Worm (Caenorhabditis elegans): ENCODE data around the gene K02C4.2.

The K02C4.2 gene

DNA sequence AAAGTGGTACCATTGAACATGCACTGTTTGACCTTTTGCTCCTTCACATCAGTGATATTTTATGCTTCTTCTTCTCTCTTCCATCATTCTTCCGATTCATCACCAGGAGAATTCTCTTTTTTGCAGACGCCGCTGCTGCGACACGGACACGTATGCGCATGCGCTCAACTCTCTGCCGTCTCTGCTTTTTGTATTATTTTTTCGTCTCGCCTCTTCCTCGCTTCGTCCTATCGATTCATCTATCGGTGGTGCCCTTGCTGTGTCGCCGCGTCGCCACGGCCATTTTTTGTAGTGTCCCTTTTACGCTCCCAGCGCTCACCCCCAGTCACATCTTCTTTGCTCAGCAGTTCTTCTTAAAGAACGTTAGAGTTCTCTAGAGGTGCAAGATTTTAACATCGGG is 50.6 kb downstream of the K02C4.2 start (continued):
- no peak for TF ChIP-seq cebp-1 (GFP tag; IDR thresholded peaks at IDR 0.05)
- peak; percentile 57 for TF ChIP-seq cebp-1 (tag; optimal IDR thresholded peaks at IDR 0.05)
- no peak for TF ChIP-seq ceh-91 (GFP tag; IDR thresholded peaks at IDR 0.05)
- TF ChIP-seq chd-7 (tag; optimal IDR thresholded peaks at IDR 0.05): no peak
- 0 out of 2 replicates have a peak, but pooled peaks have one; percentile 13 for TF ChIP-seq nfyb-1 (GFP tag; IDR thresholded peaks at IDR 0.05)
- peak; percentile 83 for TF ChIP-seq zfh-2 (GFP tag; conservative IDR thresholded peaks at IDR 0.05)
- TF ChIP-seq K12H6.12 (tag; optimal IDR thresholded peaks at IDR 0.05): peak; percentile 27
- no peak for TF ChIP-seq F57C9.4 (tag; optimal IDR thresholded peaks at IDR 0.05)
- TF ChIP-seq ztf-22 (GFP tag; optimal IDR thresholded peaks at IDR 0.05): no peak
- TF ChIP-seq B0019.2 (GFP tag; conservative IDR thresholded peaks at IDR 0.05): no peak
- no peak for TF ChIP-seq B0261.1 (tag; optimal IDR thresholded peaks at IDR 0.05)
- peak; percentile 24 for TF ChIP-seq tbp1 (GFP tag; optimal IDR thresholded peaks at IDR 0.05)
- TF ChIP-seq snpc-1.3 (tag; optimal IDR thresholded peaks at IDR 0.05; ENCODE audit: insufficient read depth): no peak
- peak; percentile 61; the same call in 1 of the 2 replicates for TF ChIP-seq hmg-1.2 (GFP tag; IDR thresholded peaks at IDR 0.05)
- TF ChIP-seq let-607 (tag; optimal IDR thresholded peaks at IDR 0.05): peak; percentile 4 to 17
- no peak for TF ChIP-seq akir-1 (GFP tag; optimal IDR thresholded peaks at IDR 0.05)
- TF ChIP-seq sptf-2 (GFP tag; optimal IDR thresholded peaks at IDR 0.05): no peak
- peak; percentile 37; the same call in 1 of the 2 replicates for TF ChIP-seq ceh-100 (GFP tag; IDR thresholded peaks at IDR 0.05)
- TF ChIP-seq ceh-27 (GFP tag; optimal IDR thresholded peaks at IDR 0.05): peak; percentile 21
- peak; percentile 23; the same call in 1 of the 2 replicates for TF ChIP-seq mcd-1 (GFP tag; IDR thresholded peaks at IDR 0.05)
- peak; percentile 8 for TF ChIP-seq ztf-18 (tag; optimal IDR thresholded peaks at IDR 0.05)
- no peak for TF ChIP-seq let-526 (GFP tag; IDR thresholded peaks at IDR 0.05)
- no peak for TF ChIP-seq ama-1 (optimal IDR thresholded peaks at IDR 0.05)
- TF ChIP-seq ama-1 (GFP tag; optimal IDR thresholded peaks at IDR 0.05): no peak

Data from whole organism, young adult.